Fruit fly (Drosophila melanogaster) whole organism, pupa: ENCODE measurements around the gene Smug.

Experiments used
- CG13204 ChIP-seq: fragments of 200-800 bp; sonication (Bioruptor generic); optimal IDR thresholded peaks from 2 replicates; lab custom pipeline; 2018; ENCODE audit warnings: missing biosample characterization, mild to moderate bottlenecking, missing genetic modification characterization, moderate library complexity
- CG15710 ChIP-seq: fragments of 200-800 bp; sonication (Bioruptor generic); optimal IDR thresholded peaks from 2 replicates; lab custom pipeline; 2018; ENCODE audit warnings: missing biosample characterization, mild to moderate bottlenecking, missing genetic modification characterization, moderate library complexity
- CG34367 ChIP-seq: fragments of 200-800 bp; sonication (Bioruptor generic); optimal IDR thresholded peaks from 2 replicates; lab custom pipeline; 2018; ENCODE audit warnings: missing biosample characterization, mild to moderate bottlenecking, missing genetic modification characterization
- CG4496 ChIP-seq: fragments of 200-800 bp; sonication (Bioruptor generic); IDR thresholded peaks from 3 replicates; pipeline ENCODE4 v1.3.6; 2022; ENCODE audit warnings: missing biosample characterization, missing genetic modification characterization
- D1 ChIP-seq: fragments of 200-800 bp; sonication (Bioruptor generic); optimal IDR thresholded peaks from 2 replicates; lab custom pipeline; 2018; ENCODE audit warnings: missing biosample characterization, mild to moderate bottlenecking, missing genetic modification characterization, moderate library complexity
- EcR ChIP-seq: fragments of 200-800 bp; sonication (Bioruptor generic); optimal IDR thresholded peaks from 3 replicates; lab custom pipeline; 2019; ENCODE audit warnings: missing biosample characterization, missing genetic modification characterization, mild to moderate bottlenecking, moderate library complexity, missing genetic modification reagents
- Pif1B ChIP-seq: fragments of 200-800 bp; sonication (Bioruptor generic); optimal IDR thresholded peaks from 3 replicates; lab custom pipeline; 2016; ENCODE audit warnings: missing biosample characterization, missing genetic modification characterization
- Snoo ChIP-seq: fragments of 200-800 bp; sonication (Bioruptor generic); optimal IDR thresholded peaks from 3 replicates; lab custom pipeline; 2017; ENCODE audit warnings: missing biosample characterization, mild to moderate bottlenecking, missing genetic modification characterization, inconsistent platforms
- fd96Ca ChIP-seq: fragments of 200-800 bp; sonication (Bioruptor generic); IDR thresholded peaks from 3 replicates; pipeline ENCODE4 v1.3.6; 2022; ENCODE audit warnings: missing biosample characterization, missing genetic modification characterization

DNA sequence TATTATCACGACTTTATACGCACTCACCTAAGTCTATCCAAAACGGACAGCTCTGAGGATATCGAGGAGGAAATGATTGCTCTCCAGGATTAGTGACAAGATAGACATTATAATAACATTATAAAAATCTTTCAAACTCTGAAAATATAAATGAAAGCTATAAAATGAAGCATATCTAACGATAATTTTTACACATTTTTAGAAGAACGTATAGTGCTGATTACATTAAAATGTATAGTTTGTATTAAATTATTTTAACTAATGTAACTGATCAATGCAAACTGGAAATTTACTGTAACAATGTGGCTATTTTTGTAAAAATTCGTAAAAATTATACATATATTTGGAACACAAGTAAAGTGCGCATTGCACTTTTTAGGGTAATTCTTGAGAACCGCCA lies 11.7 kb upstream of the Smug start, which contains the start of gene CG5265:
- no peak for TF ChIP-seq CG13204 (GFP tag; lab: Kevin White, UChicago)
- no peak for TF ChIP-seq D1
- TF ChIP-seq EcR (GFP tag; lab: Kevin White, UChicago), result no peak
- TF ChIP-seq Pif1B (GFP tag; lab: Kevin White, UChicago), result no peak
- no peak for TF ChIP-seq CG4496 (GFP tag; lab: Robert Waterston, UW)
- TF ChIP-seq CG15710, result no peak
- no peak for TF ChIP-seq CG34367 (tag; lab: Kevin White, UChicago)
- TF ChIP-seq Snoo (tag; lab: Kevin White, UChicago), result no peak
- TF ChIP-seq fd96Ca (GFP tag; lab: Robert Waterston, UW), result no peak
